Worm (Caenorhabditis elegans): ENCODE results near the gene zmp-6.

ce11 chrIII:7199467-7199866 is 48.2 kb downstream of the zmp-6 start:
- TF ChIP-seq fkh-10 (GFP tag; optimal IDR thresholded peaks at IDR 0.05) (no peak), fax-1 (tag; optimal IDR thresholded peaks at IDR 0.05) (no peak), odd-2 (tag; optimal IDR thresholded peaks at IDR 0.05) (no peak), dmd-4 (tag; optimal IDR thresholded peaks at IDR 0.05; ENCODE audit: borderline replicate concordance) (no peak), hlh-8 (tag; optimal IDR thresholded peaks at IDR 0.05) (no peak), K09A11.1 (tag; optimal IDR thresholded peaks at IDR 0.05; ENCODE audit: insufficient read depth) (no peak), nfya-1 (tag; optimal IDR thresholded peaks at IDR 0.05) (no peak), hlh-30 (tag; optimal IDR thresholded peaks at IDR 0.05; ENCODE audit: insufficient read depth) (no peak), pha-4 (tag; optimal IDR thresholded peaks at IDR 0.05) (no peak), tbx-2 (tag; optimal IDR thresholded peaks at IDR 0.05) (no peak), F13H6.1 (tag; optimal IDR thresholded peaks at IDR 0.05) (no peak)
